Worm (Caenorhabditis elegans): ENCODE results near the gene rnp-1.

DNA sequence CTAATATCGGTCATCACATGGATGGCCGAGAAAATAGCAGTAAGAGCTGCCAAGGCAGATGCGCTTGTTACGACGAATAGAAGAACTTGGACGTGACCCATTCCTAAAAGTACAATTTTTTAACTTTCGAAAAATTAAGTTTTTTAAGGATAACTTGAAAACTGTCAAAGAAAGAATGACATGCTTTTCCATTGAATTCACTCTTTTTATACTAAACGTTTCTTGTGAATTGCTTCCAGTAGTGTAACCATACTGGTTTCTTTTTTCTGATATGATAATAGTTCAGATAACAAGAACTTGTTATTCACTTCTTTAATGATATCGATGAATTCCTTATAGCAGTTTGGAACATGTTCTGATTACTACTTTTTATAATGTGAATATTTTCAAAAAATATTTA lies 24.4 kb upstream of the rnp-1 start, which contains the start of gene col-37:
- no peak for TF ChIP-seq snpc-4 (GFP tag; optimal IDR thresholded peaks at IDR 0.05)
- TF ChIP-seq snpc-4 (tag; optimal IDR thresholded peaks at IDR 0.05) = no peak
- no peak for TF ChIP-seq unc-130 (GFP tag; optimal IDR thresholded peaks at IDR 0.05)
- TF ChIP-seq unc-62 (GFP tag; optimal IDR thresholded peaks at IDR 0.05) = no peak
- no peak for TF ChIP-seq dpff-1 (tag; optimal IDR thresholded peaks at IDR 0.05)
- no peak for TF ChIP-seq attf-6 (GFP tag; IDR thresholded peaks at IDR 0.05)
- TF ChIP-seq mes-4 (tag; optimal IDR thresholded peaks at IDR 0.05) = no peak
- TF ChIP-seq sea-2 (GFP tag; IDR thresholded peaks at IDR 0.05) = no peak
- no peak for TF ChIP-seq Y95B8A.8 (GFP tag; IDR thresholded peaks at IDR 0.05)
- no peak for TF ChIP-seq bed-2 (GFP tag; IDR thresholded peaks at IDR 0.05)
- TF ChIP-seq K12H6.12 (tag; optimal IDR thresholded peaks at IDR 0.05) = no peak
- TF ChIP-seq F37B4.10 (GFP tag; IDR thresholded peaks at IDR 0.05) = no peak
